Fruit fly (Drosophila melanogaster): ENCODE results near the gene CG43075.

CG43075 gene

dm6 chrX:15210086-15210485 is 10.9 kb downstream of the CG43075 start, which contains the start of gene CG5662:
Gene CG5662, plus strand, starts transcription at chrX:15210386.
- TF ChIP-seq tj (GFP tag; optimal IDR thresholded peaks at IDR 0.05) = no peak
- no peak for TF ChIP-seq Mnt (GFP tag; optimal IDR thresholded peaks at IDR 0.05)
- no peak for TF ChIP-seq CG5204 (GFP tag; optimal IDR thresholded peaks at IDR 0.05)
- TF ChIP-seq kay (GFP tag; ENCODE audit: borderline replicate concordance) = no peak
- no peak for TF ChIP-seq CG14711 (tag; optimal IDR thresholded peaks at IDR 0.05)
- TF ChIP-seq CG1620 (GFP tag; optimal IDR thresholded peaks at IDR 0.05) = no peak
- no peak for TF ChIP-seq bab1 (GFP tag; optimal IDR thresholded peaks at IDR 0.05)
- TF ChIP-seq CG11617 (GFP tag; optimal IDR thresholded peaks at IDR 0.05) = no peak
- TF ChIP-seq CG7101 (tag; optimal IDR thresholded peaks at IDR 0.05) = no peak
- no peak for TF ChIP-seq CG12768 (GFP tag; optimal IDR thresholded peaks at IDR 0.05)
- no peak for TF ChIP-seq cic (GFP tag; optimal IDR thresholded peaks at IDR 0.05)
- TF ChIP-seq toe (GFP tag; optimal IDR thresholded peaks at IDR 0.05) = no peak
- TF ChIP-seq pad (GFP tag; optimal IDR thresholded peaks at IDR 0.05) = no peak
- no peak for TF ChIP-seq Clk (GFP tag; optimal IDR thresholded peaks at IDR 0.05)
- TF ChIP-seq CG7045 (GFP tag; optimal IDR thresholded peaks at IDR 0.05) = no peak
- no peak for TF ChIP-seq ovo (GFP tag; optimal IDR thresholded peaks at IDR 0.05)
- no peak for TF ChIP-seq Crg-1 (GFP tag; optimal IDR thresholded peaks at IDR 0.05)
- TF ChIP-seq cnc (optimal IDR thresholded peaks at IDR 0.05) = no peak
- TF ChIP-seq Hr96 (GFP tag; optimal IDR thresholded peaks at IDR 0.05) = no peak

- TF ChIP-seq kay (GFP tag; ENCODE audit: borderline replicate concordance) (no peak), CG7101 (tag; optimal IDR thresholded peaks at IDR 0.05) (no peak)
Measured at dm6 chrX:15206536-15206935, 14.4 kb downstream of the CG43075 start, which contains the start of gene CG32588. Gene CG32588, minus strand, starts transcription at chrX:15206636.

dm6 chrX:15203634-15204033 is 17.3 kb downstream of the CG43075 start:
- TF ChIP-seq CG7101 (tag; optimal IDR thresholded peaks at IDR 0.05) (no peak), toe (GFP tag; optimal IDR thresholded peaks at IDR 0.05) (no peak), bab1 (GFP tag; optimal IDR thresholded peaks at IDR 0.05) (no peak), CG7045 (GFP tag; optimal IDR thresholded peaks at IDR 0.05) (no peak), pad (GFP tag; optimal IDR thresholded peaks at IDR 0.05) (no peak), ovo (GFP tag; optimal IDR thresholded peaks at IDR 0.05) (no peak), CG5204 (GFP tag; optimal IDR thresholded peaks at IDR 0.05) (no peak), Clk (GFP tag; optimal IDR thresholded peaks at IDR 0.05) (no peak), Mnt (GFP tag; optimal IDR thresholded peaks at IDR 0.05) (no peak), CG1620 (GFP tag; optimal IDR thresholded peaks at IDR 0.05) (no peak), cnc (optimal IDR thresholded peaks at IDR 0.05) (no peak), CG33017 (tag; optimal IDR thresholded peaks at IDR 0.05) (no peak), CG11617 (GFP tag; optimal IDR thresholded peaks at IDR 0.05) (no peak), cic (GFP tag; optimal IDR thresholded peaks at IDR 0.05) (no peak), CG12768 (GFP tag; optimal IDR thresholded peaks at IDR 0.05) (no peak), kay (GFP tag; ENCODE audit: borderline replicate concordance) (no peak), tj (GFP tag; optimal IDR thresholded peaks at IDR 0.05) (no peak)

- TF ChIP-seq CG14711 (tag; optimal IDR thresholded peaks at IDR 0.05) (no peak), CG5204 (GFP tag; optimal IDR thresholded peaks at IDR 0.05) (no peak), tj (GFP tag; optimal IDR thresholded peaks at IDR 0.05) (no peak), Clk (GFP tag; optimal IDR thresholded peaks at IDR 0.05) (no peak), cic (GFP tag; optimal IDR thresholded peaks at IDR 0.05) (no peak), toe (GFP tag; optimal IDR thresholded peaks at IDR 0.05) (no peak), CG12768 (GFP tag; optimal IDR thresholded peaks at IDR 0.05) (no peak), kay (GFP tag; ENCODE audit: borderline replicate concordance) (no peak), CG1620 (GFP tag; optimal IDR thresholded peaks at IDR 0.05) (no peak), CG7045 (GFP tag; optimal IDR thresholded peaks at IDR 0.05) (no peak), CG7101 (tag; optimal IDR thresholded peaks at IDR 0.05) (no peak), ovo (GFP tag; optimal IDR thresholded peaks at IDR 0.05) (no peak), Hr96 (GFP tag; optimal IDR thresholded peaks at IDR 0.05) (no peak), bab1 (GFP tag; optimal IDR thresholded peaks at IDR 0.05) (no peak), cnc (optimal IDR thresholded peaks at IDR 0.05) (no peak), Crg-1 (GFP tag; optimal IDR thresholded peaks at IDR 0.05) (no peak), CG11617 (GFP tag; optimal IDR thresholded peaks at IDR 0.05) (no peak), Mnt (GFP tag; optimal IDR thresholded peaks at IDR 0.05) (no peak), CG33017 (tag; optimal IDR thresholded peaks at IDR 0.05) (no peak)
Measured at dm6 chrX:15199845-15200432, 21.0 kb downstream of the CG43075 start.

- TF ChIP-seq Mnt (GFP tag; optimal IDR thresholded peaks at IDR 0.05) (no peak), CG33017 (tag; optimal IDR thresholded peaks at IDR 0.05) (no peak)
Measured at dm6 chrX:15175171-15175883, 45.6 kb downstream of the CG43075 start, which contains the start of gene CG43737. Gene CG43737, plus strand, starts transcription at chrX:15175441.

All from whole organism, adult.